Worm (Caenorhabditis elegans) whole organism, late embryonic: ENCODE data around the gene srj-29.

Experiments used
- ama-1 ChIP-seq: fragments of 150-350 bp; optimal IDR thresholded peaks from 2 replicates; lab custom pipeline; 2014
- ceh-18 ChIP-seq: sonication (generic microtip); optimal IDR thresholded peaks from 2 replicates; lab custom pipeline; 2016; ENCODE audit warnings: missing genetic modification characterization, missing compliant biosample characterization
- ceh-19 ChIP-seq: fragments of 200-800 bp; sonication (Bioruptor generic); optimal IDR thresholded peaks from 2 replicates; lab custom pipeline; 2018; ENCODE audit warnings: mild to moderate bottlenecking, missing genetic modification characterization, missing compliant biosample characterization
- nfya-1 ChIP-seq: sonication (generic microtip); optimal IDR thresholded peaks from 2 replicates; lab custom pipeline; 2017; ENCODE audit warnings: missing genetic modification characterization, mild to moderate bottlenecking, missing compliant biosample characterization, antibody characterized with exemption, moderate library complexity
- sox-4 ChIP-seq: sonication (generic microtip); optimal IDR thresholded peaks from 2 replicates; lab custom pipeline; 2017; ENCODE audit warnings: mild to moderate bottlenecking, missing genetic modification characterization, inconsistent platforms, missing compliant biosample characterization
- unc-86 ChIP-seq: sonication (generic microtip); optimal IDR thresholded peaks from 2 replicates; lab custom pipeline; 2016; ENCODE audit warnings: missing genetic modification characterization, missing compliant biosample characterization
- ztf-16 ChIP-seq: sonication (generic microtip); optimal IDR thresholded peaks from 2 replicates; lab custom pipeline; 2017; ENCODE audit warnings: missing genetic modification characterization, missing compliant biosample characterization

- TF ChIP-seq ceh-19 (GFP tag; lab: Kevin White, UChicago), result no peak
- no peak for TF ChIP-seq ztf-16 (tag; lab: Kevin White, UChicago)
- TF ChIP-seq ama-1, result no peak
- no peak for TF ChIP-seq nfya-1 (tag; lab: Kevin White, UChicago)
- TF ChIP-seq sox-4 (tag; lab: Kevin White, UChicago), result no peak
- TF ChIP-seq ceh-18, result no peak
- no peak for TF ChIP-seq unc-86 (tag; lab: Kevin White, UChicago)
Observed at ce11 chrV:16042743-16043014, 32.8 kb upstream of the srj-29 start.
